Worm (Caenorhabditis elegans): Measurements from ENCODE around the gene Y57G11C.1144.

DNA sequence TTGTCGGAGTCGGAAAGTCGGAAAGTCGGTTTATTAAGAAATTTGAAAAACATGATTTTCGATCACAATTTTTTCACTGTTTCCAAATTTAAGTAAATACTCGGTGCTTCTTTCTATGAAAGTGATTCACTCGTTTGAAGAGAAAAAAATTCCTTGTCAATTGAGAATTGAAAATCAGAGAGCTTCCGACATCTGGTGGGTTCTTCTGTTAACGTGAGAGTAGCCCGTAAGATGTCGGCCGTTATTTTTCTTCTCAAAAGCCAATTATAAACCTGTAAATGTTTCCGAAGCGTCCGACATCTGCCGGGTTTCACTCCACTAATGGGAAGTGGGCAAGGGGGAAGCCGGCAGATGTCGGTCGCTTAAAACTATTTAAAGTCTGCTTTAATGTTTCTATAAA, 47.9 kb downstream of the Y57G11C.1144 start:
- TF ChIP-seq pha-4 (tag; optimal IDR thresholded peaks at IDR 0.05) (no peak), bed-3 (GFP tag; optimal IDR thresholded peaks at IDR 0.05) (no peak), sem-2 (GFP tag; optimal IDR thresholded peaks at IDR 0.05) (no peak), lsy-2 (tag; optimal IDR thresholded peaks at IDR 0.05) (no peak), lin-13 (tag; optimal IDR thresholded peaks at IDR 0.05) (no peak), nhr-237 (tag; optimal IDR thresholded peaks at IDR 0.05) (no peak), nhr-76 (tag; optimal IDR thresholded peaks at IDR 0.05) (no peak), snpc-4 (tag; optimal IDR thresholded peaks at IDR 0.05) (no peak), mls-2 (tag; optimal IDR thresholded peaks at IDR 0.05) (no peak), nhr-28 (tag; optimal IDR thresholded peaks at IDR 0.05) (no peak), unc-62 (GFP tag; optimal IDR thresholded peaks at IDR 0.05) (no peak), nhr-12 (tag; optimal IDR thresholded peaks at IDR 0.05) (no peak), ztf-11 (tag; optimal IDR thresholded peaks at IDR 0.05) (no peak), hlh-1 (tag; optimal IDR thresholded peaks at IDR 0.05) (no peak)

Data from whole organism, mixed stage, embryonic.